Worm (Caenorhabditis elegans): ENCODE data around the gene K07D4.4.

K07D4.4 gene

DNA sequence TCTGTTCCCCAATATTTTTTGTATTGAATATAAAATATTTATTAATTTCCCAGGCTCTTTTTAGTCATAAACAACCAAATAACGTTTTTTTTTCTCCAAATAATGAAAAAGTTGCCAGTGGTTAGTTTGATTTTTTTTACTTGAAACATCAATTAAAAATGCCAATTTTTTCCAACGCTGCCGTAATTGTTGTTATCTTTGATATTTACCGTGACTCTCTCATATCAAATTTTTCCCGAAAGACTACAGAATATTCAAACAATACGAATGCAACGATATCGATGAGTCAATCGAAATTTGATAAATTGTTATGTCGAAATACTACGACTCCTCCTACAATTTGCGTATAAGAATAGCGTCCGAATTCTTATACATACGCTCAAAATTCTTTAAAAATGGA is 45.3 kb downstream of the K07D4.4 start, which contains the start of gene K10G6.5:
Gene K10G6.5 (plus strand): TSS at position 345 of the 400 bp plus-strand sequence.
- TF ChIP-seq W03F9.2 (tag; optimal IDR thresholded peaks at IDR 0.05) (no peak), dao-5 (tag; optimal IDR thresholded peaks at IDR 0.05) (no peak), him-1 (tag; optimal IDR thresholded peaks at IDR 0.05) (no peak)

DNA sequence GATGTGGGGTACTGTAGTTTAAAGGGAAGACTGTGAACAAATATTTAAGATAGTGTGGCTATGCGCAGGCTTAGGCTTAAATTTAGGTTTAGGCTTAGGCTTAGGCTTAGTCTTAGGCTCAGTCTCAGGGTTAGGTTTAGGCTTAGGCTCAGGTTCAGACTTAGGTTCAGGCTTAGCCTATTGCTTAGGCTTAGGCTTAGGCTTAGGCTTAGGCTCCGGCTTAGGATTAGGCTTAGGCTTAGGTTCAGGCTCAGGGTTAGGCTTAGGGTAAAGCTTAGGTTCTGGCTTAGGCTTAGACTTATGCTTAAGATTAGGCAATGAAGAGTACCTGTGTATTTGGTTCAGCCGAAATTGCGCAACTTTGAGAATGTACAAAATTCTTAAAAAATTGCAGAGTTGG is 48.0 kb downstream of the K07D4.4 start:
- TF ChIP-seq W03F9.2 (tag; optimal IDR thresholded peaks at IDR 0.05) (no peak), dao-5 (tag; optimal IDR thresholded peaks at IDR 0.05) (no peak), him-1 (tag; optimal IDR thresholded peaks at IDR 0.05) (no peak)

DNA sequence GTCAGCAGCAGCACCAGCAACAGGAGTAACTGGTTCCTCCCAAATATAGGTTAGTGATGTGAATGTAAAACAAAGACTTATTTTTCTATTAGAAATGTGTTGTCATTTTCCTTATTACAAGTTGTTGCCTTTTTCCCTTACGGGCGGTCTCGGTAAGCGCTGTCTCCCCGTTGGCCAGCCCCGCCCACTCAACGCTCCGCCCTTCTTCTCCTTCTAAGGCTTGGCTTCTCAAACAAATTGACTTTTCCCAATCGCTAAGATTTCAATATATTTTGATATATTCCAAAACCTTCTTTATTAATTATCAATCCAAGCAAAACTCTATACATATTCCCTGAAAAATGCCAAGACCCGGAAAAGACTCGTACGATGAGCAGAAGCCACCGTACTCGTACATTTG is 49.9 kb downstream of the K07D4.4 start, which contains the start of gene lin-31:
Gene lin-31 (plus strand): TSS at position 237 of the 400 bp plus-strand sequence.
- TF ChIP-seq him-1 (tag; optimal IDR thresholded peaks at IDR 0.05) = no peak
- TF ChIP-seq dao-5 (tag; optimal IDR thresholded peaks at IDR 0.05) = no peak
- no peak for TF ChIP-seq W03F9.2 (tag; optimal IDR thresholded peaks at IDR 0.05)

All from whole organism, L4/young adult.